Worm (Caenorhabditis elegans) whole organism, L1 larva: ENCODE data around the gene K09C4.9.

Experiments used
- C16A3.4 ChIP-seq: fragments of 150-350 bp; optimal IDR thresholded peaks from 2 replicates; lab custom pipeline; 2014; ENCODE audit warnings: missing biosample characterization, missing genetic modification characterization
- aha-1 ChIP-seq: fragments of 150-350 bp; optimal IDR thresholded peaks from 2 replicates; lab custom pipeline; 2014; ENCODE audit warnings: missing biosample characterization, missing genetic modification characterization
- ceh-63 ChIP-seq: fragments of 200-800 bp; sonication (Bioruptor generic); optimal IDR thresholded peaks from 2 replicates; lab custom pipeline; 2018; ENCODE audit warnings: mild to moderate bottlenecking, missing genetic modification characterization, missing compliant biosample characterization
- ceh-82 ChIP-seq, 3 experiments: fragments of 150-350 bp in 1 of 3; sonication (generic microtip) in 2 of 3; optimal IDR thresholded peaks; 2 replicates each; lab custom pipeline; 2014 to 2017; ENCODE audit warnings: missing biosample characterization in 3 of 3, missing genetic modification characterization in 3 of 3
- dpl-1 ChIP-seq, 3 experiments: fragments of 150-350 bp in 2 of 3; sonication (generic microtip) in 1 of 3; optimal IDR thresholded peaks; 2 replicates each; lab custom pipeline; 2014 to 2017; ENCODE audit warnings: missing biosample characterization in 3 of 3, missing genetic modification characterization in 3 of 3, missing genetic modification reagents in 3 of 3
- dsc-1 ChIP-seq: sonication (generic microtip); optimal IDR thresholded peaks from 2 replicates; lab custom pipeline; 2016; ENCODE audit warnings: mild to moderate bottlenecking, missing genetic modification characterization, missing compliant biosample characterization
- egl-13 ChIP-seq: sonication (generic microtip); optimal IDR thresholded peaks from 2 replicates; lab custom pipeline; 2016; ENCODE audit warnings: missing genotype, missing genetic modification reagents, missing genetic modification characterization, missing compliant biosample characterization
- egl-27 ChIP-seq, 2 experiments: fragments of 150-350 bp in 1 of 2; sonication (generic microtip); optimal IDR thresholded peaks; 3 replicates each; lab custom pipeline; 2017 to 2018; ENCODE audit warnings: missing biosample characterization in 2 of 2, missing genetic modification characterization in 2 of 2, missing genetic modification reagents in 2 of 2
- elt-2 ChIP-seq: sonication (generic microtip); optimal IDR thresholded peaks from 2 replicates; lab custom pipeline; 2016; ENCODE audit warnings: missing genetic modification characterization, mild to moderate bottlenecking, inconsistent platforms, missing compliant biosample characterization, missing genetic modification reagents
- fkh-4 ChIP-seq: sonication (generic microtip); optimal IDR thresholded peaks from 2 replicates; lab custom pipeline; 2016; ENCODE audit warnings: missing compliant biosample characterization, missing genetic modification characterization, borderline replicate concordance
- fkh-8 ChIP-seq: sonication (generic microtip); optimal IDR thresholded peaks from 2 replicates; lab custom pipeline; 2016; ENCODE audit warnings: mild to moderate bottlenecking, missing genetic modification characterization, missing compliant biosample characterization
- fos-1 ChIP-seq: fragments of 150-350 bp; optimal IDR thresholded peaks from 2 replicates; lab custom pipeline; 2014; ENCODE audit warnings: missing biosample characterization, missing genetic modification characterization
- jun-1 ChIP-seq: fragments of 150-350 bp; optimal IDR thresholded peaks from 2 replicates; lab custom pipeline; 2014; ENCODE audit warnings: missing biosample characterization, missing genetic modification reagents, missing genetic modification characterization
- lin-14 ChIP-seq: fragments of 200-800 bp; sonication (Bioruptor generic); optimal IDR thresholded peaks from 2 replicates; lab custom pipeline; 2018; ENCODE audit warnings: mild to moderate bottlenecking, missing genetic modification characterization, moderate library complexity, missing compliant biosample characterization
- lin-39 ChIP-seq: fragments of 150-350 bp; optimal IDR thresholded peaks from 2 replicates; lab custom pipeline; 2014; ENCODE audit warnings: missing biosample characterization, missing genetic modification reagents, missing genetic modification characterization
- mdl-1 ChIP-seq, 2 experiments: fragments of 150-350 bp; optimal IDR thresholded peaks; 2 replicates each; lab custom pipeline; 2014 to 2017; ENCODE audit warnings: missing biosample characterization in 2 of 2, missing genetic modification characterization in 2 of 2, inconsistent platforms in 1 of 2
- mef-2 ChIP-seq: fragments of 150-350 bp; optimal IDR thresholded peaks from 2 replicates; lab custom pipeline; 2014; ENCODE audit warnings: missing biosample characterization, missing genetic modification characterization
- mep-1 ChIP-seq: fragments of 150-350 bp; optimal IDR thresholded peaks from 2 replicates; lab custom pipeline; 2014; ENCODE audit warnings: missing biosample characterization, missing genetic modification characterization
- nhr-20 ChIP-seq: sonication (generic microtip); optimal IDR thresholded peaks from 2 replicates; lab custom pipeline; 2016; ENCODE audit warnings: mild to moderate bottlenecking, missing genetic modification characterization, missing compliant biosample characterization
- nhr-237 ChIP-seq: fragments of 150-350 bp; optimal IDR thresholded peaks from 2 replicates; lab custom pipeline; 2014; ENCODE audit warnings: missing biosample characterization, missing genetic modification characterization
- nhr-28 ChIP-seq: fragments of 150-350 bp; optimal IDR thresholded peaks from 2 replicates; lab custom pipeline; 2014; ENCODE audit warnings: missing biosample characterization, missing genetic modification characterization
- nhr-71 ChIP-seq: sonication (generic microtip); optimal IDR thresholded peaks from 2 replicates; lab custom pipeline; 2016; ENCODE audit warnings: mild to moderate bottlenecking, missing genetic modification characterization, moderate library complexity, missing compliant biosample characterization
- nhr-76 ChIP-seq: sonication (generic microtip); optimal IDR thresholded peaks from 2 replicates; lab custom pipeline; 2017; ENCODE audit warnings: missing biosample characterization, missing genetic modification characterization
- nhr-77 ChIP-seq: fragments of 150-350 bp; optimal IDR thresholded peaks from 2 replicates; lab custom pipeline; 2014; ENCODE audit warnings: missing biosample characterization, missing genetic modification characterization
- nhr-90 ChIP-seq: sonication (generic microtip); optimal IDR thresholded peaks from 2 replicates; lab custom pipeline; 2016; ENCODE audit warnings: mild to moderate bottlenecking, missing genetic modification characterization, missing compliant biosample characterization; ENCODE audit not compliant: poor library complexity
- pag-3 ChIP-seq: sonication (generic microtip); optimal IDR thresholded peaks from 2 replicates; lab custom pipeline; 2017; ENCODE audit warnings: missing genetic modification characterization, mild to moderate bottlenecking, missing compliant biosample characterization, antibody characterized with exemption, borderline replicate concordance; ENCODE audit not compliant: insufficient read depth
- pax-3 ChIP-seq: fragments of 200-800 bp; sonication (Bioruptor generic); optimal IDR thresholded peaks from 2 replicates; lab custom pipeline; 2018; ENCODE audit warnings: mild to moderate bottlenecking, missing genetic modification characterization, moderate library complexity, missing compliant biosample characterization
- pqm-1 ChIP-seq: sonication (generic microtip); optimal IDR thresholded peaks from 3 replicates; lab custom pipeline; 2017; ENCODE audit warnings: missing biosample characterization, missing genetic modification characterization
- rnt-1 ChIP-seq: sonication (generic microtip); optimal IDR thresholded peaks from 2 replicates; lab custom pipeline; 2016; ENCODE audit warnings: mild to moderate bottlenecking, missing genetic modification characterization, moderate library complexity, missing compliant biosample characterization
- snpc-4 ChIP-seq: fragments of 150-350 bp; optimal IDR thresholded peaks from 2 replicates; lab custom pipeline; 2014; ENCODE audit warnings: missing biosample characterization, missing genetic modification characterization
- snu-23 ChIP-seq: sonication (generic microtip); optimal IDR thresholded peaks from 2 replicates; lab custom pipeline; 2016; ENCODE audit warnings: missing genetic modification characterization, missing compliant biosample characterization
- sox-4 ChIP-seq: sonication (generic microtip); optimal IDR thresholded peaks from 2 replicates; lab custom pipeline; 2016; ENCODE audit warnings: missing genetic modification characterization, missing compliant biosample characterization
- tlp-1 ChIP-seq: fragments of 150-350 bp; optimal IDR thresholded peaks from 2 replicates; lab custom pipeline; 2014; ENCODE audit warnings: missing biosample characterization, missing genetic modification characterization
- unc-62 ChIP-seq: fragments of 150-350 bp; optimal IDR thresholded peaks from 2 replicates; lab custom pipeline; 2014; ENCODE audit warnings: missing biosample characterization, missing genetic modification reagents, missing genetic modification characterization
- unc-86 ChIP-seq: sonication (generic microtip); optimal IDR thresholded peaks from 2 replicates; lab custom pipeline; 2016; ENCODE audit warnings: missing genetic modification characterization, missing compliant biosample characterization
- zip-4 ChIP-seq: fragments of 200-800 bp; sonication (Bioruptor generic); optimal IDR thresholded peaks from 2 replicates; lab custom pipeline; 2018; ENCODE audit warnings: mild to moderate bottlenecking, missing genetic modification characterization, moderate library complexity, missing compliant biosample characterization
- ztf-4 ChIP-seq: fragments of 150-350 bp; optimal IDR thresholded peaks from 2 replicates; lab custom pipeline; 2014; ENCODE audit warnings: missing biosample characterization, missing genetic modification characterization

Gene K09C4.9

DNA sequence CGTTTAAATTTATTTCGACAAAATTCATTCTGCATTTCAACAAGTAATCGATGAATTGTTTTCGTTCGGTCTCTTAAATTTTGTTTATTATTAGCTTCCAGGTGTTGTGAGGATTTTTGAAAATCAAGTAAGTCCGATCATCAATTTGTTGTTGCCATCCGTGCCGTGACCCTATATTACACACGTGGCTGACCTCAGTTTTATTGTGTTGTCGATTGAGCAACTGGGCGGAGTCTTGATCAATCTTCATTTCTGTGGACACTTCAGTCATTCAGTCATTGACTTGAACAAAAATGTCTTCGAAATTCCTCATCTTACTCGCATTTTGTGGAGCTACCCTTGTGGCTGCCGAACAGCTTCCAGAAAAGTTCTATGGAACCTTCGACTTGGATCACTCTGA lies 11.1 kb downstream of the K09C4.9 start, which contains the start of gene lbp-2:
Gene lbp-2, plus strand, starts transcription at position 102 of the 400 bp plus-strand sequence.
- TF ChIP-seq unc-86 (tag; lab: Kevin White, UChicago) (no peak), mef-2 (tag; lab: Kevin White, UChicago) (no peak), zip-4 (GFP tag; lab: Kevin White, UChicago) (no peak), snpc-4 (no peak), mdl-1 (tag; optimal IDR thresholded peaks at IDR 0.05; lab: Kevin White, UChicago) (peak in 1 of 2 experiments; percentile 21), egl-27 (tag; optimal IDR thresholded peaks at IDR 0.05; lab: Kevin White, UChicago) (no peak), fkh-4 (tag; lab: Kevin White, UChicago) (no peak), fos-1 (tag; lab: Kevin White, UChicago) (no peak), tlp-1 (tag; lab: Kevin White, UChicago) (no peak), egl-13 (tag; lab: Kevin White, UChicago) (no peak), nhr-71 (tag; lab: Kevin White, UChicago) (peak; percentile 30), lin-39 (tag; lab: Kevin White, UChicago) (peak; percentile 19), snu-23 (GFP tag; lab: Kevin White, UChicago) (peak; percentile 6), nhr-28 (no peak), rnt-1 (peak; percentile 57), aha-1 (no peak), ceh-82 (tag; optimal IDR thresholded peaks at IDR 0.05; lab: Kevin White, UChicago) (no peak)

DNA sequence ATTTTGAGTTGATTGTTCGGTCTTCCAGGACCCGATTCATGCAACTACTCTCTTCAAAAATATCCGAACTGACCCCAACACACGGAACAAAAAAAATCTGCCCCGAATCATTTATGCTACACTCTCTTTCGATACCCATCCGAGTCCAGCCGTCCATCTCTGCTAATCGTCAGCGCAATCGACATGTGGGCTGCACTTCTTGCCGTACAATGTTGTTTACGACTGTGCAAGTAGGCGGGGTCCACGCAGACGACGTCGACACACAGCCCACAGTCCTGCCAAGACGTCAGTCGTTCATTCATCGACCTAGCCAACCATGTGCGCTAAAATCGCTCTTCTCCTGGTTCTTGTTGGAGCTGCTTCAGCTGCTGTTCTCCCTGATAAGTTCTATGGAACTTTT lies 12.7 kb downstream of the K09C4.9 start, which contains the start of gene lbp-1:
Gene lbp-1, plus strand, starts transcription at position 301 of the 400 bp plus-strand sequence.
- TF ChIP-seq C16A3.4 = no peak
- TF ChIP-seq lin-14 = no peak
- TF ChIP-seq pax-3 (tag; lab: Kevin White, UChicago) = no peak
- TF ChIP-seq nhr-237 (tag; lab: Kevin White, UChicago) = no peak
- TF ChIP-seq sox-4 (tag; lab: Kevin White, UChicago) = no peak
- TF ChIP-seq, all 84 proteins: peak for 0

DNA sequence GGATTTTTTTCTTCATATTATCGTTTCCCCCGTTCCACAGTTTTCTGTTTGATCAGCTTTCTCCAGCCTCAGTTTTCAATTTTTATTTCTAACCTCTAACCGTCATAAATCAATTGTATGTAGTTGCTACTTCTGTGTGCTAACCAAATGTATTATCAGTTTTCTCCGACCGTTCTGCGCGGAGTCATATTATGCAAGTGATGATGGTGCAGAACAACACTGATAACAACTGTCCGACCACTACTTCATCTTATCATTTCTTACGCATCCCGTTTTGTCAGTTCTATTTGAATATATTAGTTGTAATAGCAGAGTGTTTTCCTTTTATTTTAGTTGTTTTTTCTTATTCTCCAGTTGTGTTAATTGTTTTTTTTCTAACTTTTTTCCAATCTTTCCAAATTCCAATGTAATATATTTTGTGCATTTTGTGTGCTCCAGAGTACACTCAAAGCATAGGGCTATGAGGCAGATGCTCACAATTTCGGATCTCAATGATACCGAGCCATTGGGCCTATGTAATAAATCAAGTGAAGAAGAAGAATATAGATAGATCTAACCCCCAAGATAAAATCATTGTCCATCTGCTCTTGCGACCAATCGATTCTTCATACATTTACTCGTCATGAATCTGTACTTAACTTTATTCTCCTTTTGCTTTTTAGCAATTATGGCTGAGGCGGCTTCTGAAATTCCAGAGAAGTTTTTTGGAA lies 14.6 kb downstream of the K09C4.9 start, which contains the start of gene lbp-3:
Gene lbp-3, plus strand, starts transcription at position 589 of the 710 bp plus-strand sequence.
- TF ChIP-seq dpl-1 (GFP tag; optimal IDR thresholded peaks at IDR 0.05; lab: Kevin White, UChicago) = no peak
- peak; percentile 99 for TF ChIP-seq pqm-1 (tag; lab: Kevin White, UChicago)
- TF ChIP-seq ceh-63 (GFP tag; lab: Kevin White, UChicago) = no peak
- no peak for TF ChIP-seq ceh-82 (tag; optimal IDR thresholded peaks at IDR 0.05; lab: Kevin White, UChicago)
- no peak for TF ChIP-seq unc-62 (GFP tag; lab: Kevin White, UChicago)
- TF ChIP-seq jun-1 = peak; percentile 1
- peak; percentile 53 for TF ChIP-seq nhr-20 (tag; lab: Kevin White, UChicago)
- TF ChIP-seq nhr-77 (tag; lab: Kevin White, UChicago) = no peak
- TF ChIP-seq mep-1 (tag; lab: Kevin White, UChicago) = no peak
- TF ChIP-seq nhr-71 (tag; lab: Kevin White, UChicago) = peak; percentile 34
- TF ChIP-seq nhr-90 (tag; lab: Kevin White, UChicago) = peak; percentile 7
- peak; percentile 32 for TF ChIP-seq rnt-1
- no peak for TF ChIP-seq pag-3
- peak; percentile 31 for TF ChIP-seq dsc-1
- peak; percentile 41 for TF ChIP-seq lin-14
- no peak for TF ChIP-seq ztf-4 (tag; lab: Kevin White, UChicago)
- peak; percentile 98 for TF ChIP-seq elt-2 (tag; lab: Kevin White, UChicago)
- TF ChIP-seq nhr-237 (tag; lab: Kevin White, UChicago) = no peak
- TF ChIP-seq, all 84 proteins: peak for 9

DNA sequence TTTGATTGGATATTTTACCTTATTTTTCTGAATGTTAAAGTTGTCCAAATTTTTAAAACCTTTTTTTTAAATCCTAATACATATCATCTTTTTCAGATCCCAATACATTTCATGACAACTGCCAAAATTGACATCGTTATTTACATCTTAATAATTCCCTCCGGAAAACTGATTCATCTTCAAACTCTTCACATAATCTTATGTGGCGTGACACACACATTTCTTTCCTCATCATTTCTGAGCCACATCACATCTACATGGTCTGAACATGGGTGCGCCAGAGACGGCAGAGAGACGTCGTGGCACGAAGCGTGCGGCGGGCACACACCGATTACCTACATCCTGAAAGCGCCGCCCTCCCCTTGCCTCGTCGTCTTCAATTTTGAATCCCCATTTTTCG lies 19.1 kb downstream of the K09C4.9 start, which contains the start of gene tba-9:
Gene tba-9, plus strand, starts transcription at position 301 of the 400 bp plus-strand sequence.
- TF ChIP-seq lin-14 (peak; percentile 16), nhr-76 (tag; lab: Kevin White, UChicago) (no peak), fkh-8 (tag; lab: Kevin White, UChicago) (peak; percentile 28)
